Fruit fly (Drosophila melanogaster) whole organism, embryonic: ENCODE data around the gene CG4020.

Experiments
- Adf1 ChIP-seq: fragments of 200-800 bp; sonication (Bioruptor generic); IDR thresholded peaks from 2 replicates; pipeline ENCODE4 v1.3.6; 2022; ENCODE audit warnings: missing biosample characterization, missing genetic modification characterization
- Aef1 ChIP-seq: fragments of 200-800 bp; sonication (Bioruptor generic); IDR thresholded peaks from 3 replicates; pipeline ENCODE4 v1.3.6; 2022; ENCODE audit warnings: missing biosample characterization, missing genetic modification characterization
- B-H1 ChIP-seq: fragments of 200-800 bp; sonication (Bioruptor generic); IDR thresholded peaks from 3 replicates; pipeline ENCODE4 v1.3.6; 2022; ENCODE audit warnings: missing biosample characterization, missing genetic modification characterization
- Bteb2 ChIP-seq: fragments of 200-800 bp; sonication (Bioruptor generic); optimal IDR thresholded peaks from 2 replicates; lab custom pipeline; 2016; ENCODE audit warnings: missing biosample characterization, missing genetic modification characterization
- CG11695 ChIP-seq: fragments of 200-800 bp; sonication (Bioruptor generic); IDR thresholded peaks from 3 replicates; pipeline ENCODE4 v1.3.6; 2022; ENCODE audit warnings: missing biosample characterization, missing genetic modification characterization
- CG12155 ChIP-seq: fragments of 200-800 bp; sonication (Bioruptor generic); optimal IDR thresholded peaks from 3 replicates; lab custom pipeline; 2016; ENCODE audit warnings: missing biosample characterization, missing genetic modification characterization
- CG12219 ChIP-seq: fragments of 200-800 bp; sonication (Bioruptor generic); optimal IDR thresholded peaks from 3 replicates; lab custom pipeline; 2018; ENCODE audit warnings: missing biosample characterization, mild to moderate bottlenecking, missing genetic modification characterization
- CG1233 ChIP-seq: fragments of 200-800 bp; sonication (Bioruptor generic); optimal IDR thresholded peaks from 4 replicates; lab custom pipeline; 2018; ENCODE audit warnings: missing biosample characterization, mild to moderate bottlenecking, missing genetic modification characterization
- CG12391 ChIP-seq: fragments of 200-800 bp; sonication (Bioruptor generic); optimal IDR thresholded peaks from 3 replicates; lab custom pipeline; 2018; ENCODE audit warnings: missing biosample characterization, mild to moderate bottlenecking, missing genetic modification characterization, moderate library complexity
- CG12769 ChIP-seq: fragments of 200-800 bp; sonication (Bioruptor generic); optimal IDR thresholded peaks from 2 replicates; lab custom pipeline; 2019; ENCODE audit warnings: missing biosample characterization, mild to moderate bottlenecking, missing genetic modification characterization, moderate library complexity
- CG13123 ChIP-seq: fragments of 200-800 bp; sonication (Bioruptor generic); optimal IDR thresholded peaks from 2 replicates; lab custom pipeline; 2016; ENCODE audit warnings: missing biosample characterization, missing genetic modification characterization
- CG15514 ChIP-seq: fragments of 200-800 bp; sonication (Bioruptor generic); optimal IDR thresholded peaks from 3 replicates; lab custom pipeline; 2017; ENCODE audit warnings: missing biosample characterization, missing genetic modification characterization, mild to moderate bottlenecking, moderate library complexity, missing genetic modification reagents
- CG1602 ChIP-seq: fragments of 200-800 bp; sonication (Bioruptor generic); optimal IDR thresholded peaks from 3 replicates; lab custom pipeline; 2016; ENCODE audit warnings: missing biosample characterization, missing genetic modification characterization
- CG16779 ChIP-seq: fragments of 200-800 bp; sonication (Bioruptor generic); IDR thresholded peaks from 2 replicates; pipeline ENCODE4 v1.3.6; 2022; ENCODE audit warnings: missing biosample characterization, missing genetic modification characterization
- CG16815 ChIP-seq: fragments of 200-800 bp; sonication (Bioruptor generic); optimal IDR thresholded peaks from 3 replicates; lab custom pipeline; 2017; ENCODE audit warnings: missing biosample characterization, mild to moderate bottlenecking, missing genetic modification characterization
- CG16863 ChIP-seq: fragments of 200-800 bp; sonication (Bioruptor generic); optimal IDR thresholded peaks from 3 replicates; lab custom pipeline; 2016; ENCODE audit warnings: missing biosample characterization, missing genetic modification characterization
- CG17568 ChIP-seq: fragments of 200-800 bp; sonication (Bioruptor generic); optimal IDR thresholded peaks from 2 replicates; lab custom pipeline; 2018; ENCODE audit warnings: missing biosample characterization, mild to moderate bottlenecking, missing genetic modification characterization, moderate library complexity
- CG1792 ChIP-seq: fragments of 200-800 bp; sonication (Bioruptor generic); optimal IDR thresholded peaks from 2 replicates; lab custom pipeline; 2016; ENCODE audit warnings: missing biosample characterization, missing genetic modification characterization
- CG31224 ChIP-seq: fragments of 200-800 bp; sonication (Bioruptor generic); IDR thresholded peaks from 2 replicates; pipeline ENCODE4 v1.3.6; 2022; ENCODE audit warnings: missing biosample characterization, missing genetic modification characterization
- CG32772 ChIP-seq: fragments of 200-800 bp; sonication (Bioruptor generic); IDR thresholded peaks from 2 replicates; pipeline ENCODE4 v1.3.6; 2022; ENCODE audit warnings: missing biosample characterization, missing genetic modification characterization
- CG6175 ChIP-seq: fragments of 200-800 bp; sonication (Bioruptor generic); IDR thresholded peaks from 3 replicates; pipeline ENCODE4 v1.3.6; 2022; ENCODE audit warnings: missing biosample characterization, missing genetic modification characterization
- CG6765 ChIP-seq: fragments of 200-800 bp; sonication (Bioruptor generic); optimal IDR thresholded peaks from 3 replicates; lab custom pipeline; 2017; ENCODE audit warnings: missing biosample characterization, mild to moderate bottlenecking, missing genetic modification characterization
- CG7786 ChIP-seq: fragments of 200-800 bp; sonication (Bioruptor generic); optimal IDR thresholded peaks from 2 replicates; lab custom pipeline; 2016; ENCODE audit warnings: missing biosample characterization, missing genetic modification characterization
- CG8089 ChIP-seq: fragments of 200-800 bp; sonication (Bioruptor generic); optimal IDR thresholded peaks from 3 replicates; lab custom pipeline; 2016; ENCODE audit warnings: missing biosample characterization, missing genetic modification characterization
- CG8388 ChIP-seq: fragments of 200-800 bp; sonication (Bioruptor generic); optimal IDR thresholded peaks from 2 replicates; lab custom pipeline; 2019; ENCODE audit warnings: missing biosample characterization, mild to moderate bottlenecking, missing genetic modification characterization, moderate library complexity
- CG8765 ChIP-seq: fragments of 200-800 bp; sonication (Bioruptor generic); IDR thresholded peaks from 2 replicates; pipeline ENCODE4 v1.3.6; 2022; ENCODE audit warnings: missing biosample characterization, missing genetic modification characterization
- Chrac-16 ChIP-seq: fragments of 200-800 bp; sonication (Bioruptor generic); optimal IDR thresholded peaks from 3 replicates; lab custom pipeline; 2016; ENCODE audit warnings: missing biosample characterization, missing genetic modification characterization
- Dfd ChIP-seq, 2 experiments: fragments of >200 bp; optimal IDR thresholded peaks; 2 replicates each; lab custom pipeline; 2017; ENCODE audit warnings: missing biosample characterization in 2 of 2, missing genetic modification characterization in 2 of 2
- ERR ChIP-seq: fragments of 200-800 bp; sonication (Bioruptor generic); optimal IDR thresholded peaks from 2 replicates; lab custom pipeline; 2016; ENCODE audit warnings: missing biosample characterization, missing genetic modification characterization
- HLH3B ChIP-seq: fragments of 200-800 bp; sonication (Bioruptor generic); IDR thresholded peaks from 2 replicates; pipeline ENCODE4 v1.3.6; 2022; ENCODE audit warnings: missing biosample characterization, missing genetic modification characterization
- HmgD ChIP-seq: fragments of 200-800 bp; sonication (Bioruptor generic); optimal IDR thresholded peaks from 3 replicates; lab custom pipeline; 2016; ENCODE audit warnings: missing biosample characterization, missing genetic modification characterization
- Optix ChIP-seq: fragments of 200-800 bp; sonication (Bioruptor generic); IDR thresholded peaks from 3 replicates; pipeline ENCODE4 v1.3.6; 2022; ENCODE audit warnings: missing biosample characterization, missing genetic modification characterization
- Stat92E ChIP-seq, 3 experiments: fragments of >200 bp in 2 of 3; fragments of 200-800 bp in 1 of 3; sonication (Bioruptor generic) in 1 of 3; optimal IDR thresholded peaks; 2 replicates each; lab custom pipeline; 2017 to 2019; ENCODE audit warnings: missing biosample characterization in 3 of 3, missing genetic modification characterization in 3 of 3, mild to moderate bottlenecking in 1 of 3, moderate library complexity in 1 of 3
- Tbp ChIP-seq: fragments of >200 bp; optimal IDR thresholded peaks from 2 replicates; lab custom pipeline; 2018; ENCODE audit warnings: missing biosample characterization, missing genetic modification characterization
- Trl ChIP-seq, 3 experiments: fragments of >200 bp in 2 of 3; fragments of 200-800 bp in 1 of 3; sonication (Bioruptor generic) in 1 of 3; optimal IDR thresholded peaks; 2 replicates in 1 of 3; 3 replicates in 2 of 3; lab custom pipeline; 2016 to 2017; ENCODE audit warnings: missing biosample characterization in 1 of 3, missing genetic modification characterization in 1 of 3
- ab ChIP-seq: fragments of 200-800 bp; sonication (Bioruptor generic); optimal IDR thresholded peaks from 2 replicates; lab custom pipeline; 2016; ENCODE audit warnings: missing biosample characterization, missing genetic modification characterization
- chn ChIP-seq: fragments of 200-800 bp; sonication (Bioruptor generic); optimal IDR thresholded peaks from 2 replicates; lab custom pipeline; 2016; ENCODE audit warnings: missing biosample characterization, missing genetic modification characterization
- danr ChIP-seq: fragments of 200-800 bp; sonication (Bioruptor generic); IDR thresholded peaks from 2 replicates; pipeline ENCODE4 v1.3.6; 2022; ENCODE audit warnings: missing biosample characterization, missing genetic modification characterization
- dati ChIP-seq: fragments of 200-800 bp; sonication (Bioruptor generic); IDR thresholded peaks from 2 replicates; pipeline ENCODE4 v1.3.6; 2022; ENCODE audit warnings: missing biosample characterization, missing genetic modification characterization
- esg ChIP-seq: fragments of 200-800 bp; sonication (Bioruptor generic); conservative IDR thresholded peaks from 2 replicates; pipeline ENCODE4 v1.3.6; 2022; ENCODE audit warnings: missing biosample characterization, missing genetic modification characterization
- grau ChIP-seq: fragments of 200-800 bp; optimal IDR thresholded peaks from 3 replicates; lab custom pipeline; 2019; ENCODE audit warnings: missing biosample characterization, mild to moderate bottlenecking, missing genetic modification characterization, moderate library complexity
- h ChIP-seq: fragments of >200 bp; optimal IDR thresholded peaks from 2 replicates; lab custom pipeline; 2017
- klu ChIP-seq: fragments of 200-800 bp; sonication (Bioruptor generic); IDR thresholded peaks from 2 replicates; pipeline ENCODE4 v1.3.6; 2022; ENCODE audit warnings: missing biosample characterization, missing genetic modification characterization
- lab ChIP-seq: fragments of 200-800 bp; sonication (Bioruptor generic); optimal IDR thresholded peaks from 3 replicates; lab custom pipeline; 2017; ENCODE audit warnings: missing biosample characterization, missing genetic modification characterization, mild to moderate bottlenecking, moderate library complexity, missing genetic modification reagents
- lov ChIP-seq, 2 experiments: fragments of 200-800 bp in 1 of 2; fragments of >200 bp in 1 of 2; sonication (Bioruptor generic) in 1 of 2; IDR thresholded peaks in 1 of 2; optimal IDR thresholded peaks in 1 of 2; 2 replicates in 1 of 2; 3 replicates in 1 of 2; pipeline versions ENCODE4 v1.3.6 to Lab custom; 2017 to 2022; ENCODE audit warnings: missing biosample characterization in 1 of 2, missing genetic modification characterization in 1 of 2
- mam ChIP-seq: fragments of 200-800 bp; sonication (Bioruptor generic); optimal IDR thresholded peaks from 3 replicates; lab custom pipeline; 2016; ENCODE audit warnings: missing biosample characterization, missing genetic modification characterization
- pita ChIP-seq: fragments of 200-800 bp; sonication (Bioruptor generic); optimal IDR thresholded peaks from 2 replicates; lab custom pipeline; 2017; ENCODE audit warnings: missing biosample characterization, mild to moderate bottlenecking, missing genetic modification characterization
- so ChIP-seq: fragments of 200-800 bp; sonication (Bioruptor generic); IDR thresholded peaks from 3 replicates; pipeline ENCODE4 v1.3.6; 2022; ENCODE audit warnings: missing biosample characterization, missing genetic modification characterization
- z ChIP-seq: fragments of 200-800 bp; sonication (Bioruptor generic); IDR thresholded peaks from 3 replicates; pipeline ENCODE4 v1.3.6; 2022; ENCODE audit warnings: missing biosample characterization, missing genetic modification characterization

Gene CG4020

DNA sequence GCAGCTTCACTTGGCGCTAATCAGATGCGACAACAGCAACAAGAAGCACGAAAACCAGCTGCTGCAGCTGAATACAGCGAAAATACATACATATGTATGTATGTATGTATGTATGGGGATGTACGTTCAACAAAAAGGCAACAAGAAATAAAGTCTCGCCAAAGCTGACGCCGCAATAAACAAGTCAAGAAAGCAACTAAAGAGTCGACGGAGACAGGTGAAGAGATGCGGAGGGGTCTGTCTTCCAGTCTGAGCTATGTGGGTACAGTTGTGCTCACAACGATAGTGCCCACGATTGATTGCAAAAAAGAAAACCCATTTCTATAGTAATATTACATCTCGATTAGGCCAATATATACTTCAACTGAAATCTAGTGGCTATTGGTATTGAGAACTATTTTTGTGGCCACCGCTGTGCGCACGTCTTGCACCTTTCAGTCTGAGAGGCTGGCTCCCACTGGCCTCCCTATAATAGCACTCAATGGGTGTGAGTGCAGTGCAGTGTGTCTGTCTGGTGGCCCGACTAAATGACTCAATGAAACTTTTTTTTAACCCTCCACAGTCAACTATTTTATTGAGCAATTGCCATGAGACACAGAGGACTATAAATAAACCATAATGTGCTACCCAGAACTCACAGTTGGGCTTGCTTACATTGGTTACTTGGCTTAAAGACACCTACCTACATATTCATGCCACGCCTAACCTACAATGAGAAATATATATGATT lies 9.6 kb upstream of the CG4020 start (continued):
- TF ChIP-seq Bteb2 (GFP tag; lab: Kevin White, UChicago) (peak; percentile 77), CG1602 (GFP tag; lab: Kevin White, UChicago) (peak; percentile 83), esg (GFP tag; lab: Robert Waterston, UW) (peak; percentile 91), CG8388 (GFP tag; lab: Kevin White, UChicago) (peak; percentile 89), CG6175 (peak; percentile 71; the same call in 2 of the 3 replicates), CG16815 (GFP tag; lab: Kevin White, UChicago) (peak; percentile 81), ERR (GFP tag; lab: Kevin White, UChicago) (peak; percentile 81), CG11695 (GFP tag; lab: Robert Waterston, UW) (peak; percentile 90), dati (GFP tag; lab: Robert Waterston, UW) (peak; percentile 94), Dfd (GFP tag; optimal IDR thresholded peaks at IDR 0.05; lab: Kevin White, UChicago) (no peak), Optix (GFP tag; lab: Robert Waterston, UW) (peak; percentile 95), chn (peak; percentile 88), Aef1 (GFP tag; lab: Robert Waterston, UW) (peak; percentile 86), CG8765 (GFP tag; lab: Robert Waterston, UW) (peak; percentile 69), z (GFP tag; lab: Robert Waterston, UW) (peak; percentile 88; the same call in 2 of the 3 replicates), grau (tag; lab: Kevin White, UChicago) (peak; percentile 79), klu (GFP tag; lab: Robert Waterston, UW) (peak; percentile 74), ab (GFP tag; lab: Kevin White, UChicago) (peak; percentile 71), pita (GFP tag; lab: Kevin White, UChicago) (no peak), Chrac-16 (GFP tag; lab: Kevin White, UChicago) (peak; percentile 88), HLH3B (peak; percentile 93), Adf1 (0 out of 2 replicates have a peak, but pooled peaks have one; percentile 11), CG8089 (GFP tag; lab: Kevin White, UChicago) (peak; percentile 88), CG12769 (tag; lab: Kevin White, UChicago) (peak; percentile 92), B-H1 (GFP tag; lab: Robert Waterston, UW) (peak; percentile 91), CG16863 (GFP tag; lab: Kevin White, UChicago) (peak; percentile 92), CG1233 (GFP tag; lab: Kevin White, UChicago) (peak; percentile 83), lov (optimal IDR thresholded peaks at IDR 0.05; lab: Kevin White, UChicago) (no peak), lov (GFP tag; IDR thresholded peaks at IDR 0.05; lab: Robert Waterston, UW) (peak; percentile 95), Tbp (GFP tag; lab: Kevin White, UChicago) (no peak), CG15514 (GFP tag; lab: Kevin White, UChicago) (peak; percentile 57), danr (peak; percentile 75), CG13123 (GFP tag; lab: Kevin White, UChicago) (peak; percentile 83), HmgD (GFP tag; lab: Kevin White, UChicago) (peak; percentile 77), CG1792 (GFP tag; lab: Kevin White, UChicago) (peak; percentile 85), mam (peak; percentile 86), CG12219 (GFP tag; lab: Kevin White, UChicago) (peak; percentile 90), CG12391 (tag; lab: Kevin White, UChicago) (peak; percentile 88), CG17568 (peak; percentile 62), CG12155 (GFP tag; lab: Kevin White, UChicago) (peak; percentile 75), CG16779 (GFP tag; lab: Robert Waterston, UW) (peak; percentile 71; the same call in 1 of the 2 replicates), so (GFP tag; lab: Robert Waterston, UW) (peak; percentile 90), Stat92E (GFP tag; optimal IDR thresholded peaks at IDR 0.05; lab: Kevin White, UChicago) (peak in 1 of 3 experiments; percentile 59), Trl (optimal IDR thresholded peaks at IDR 0.05; lab: Kevin White, UChicago) (no peak), Trl (GFP tag; optimal IDR thresholded peaks at IDR 0.05; lab: Kevin White, UChicago) (peak; percentile 84), CG6765 (GFP tag; lab: Kevin White, UChicago) (peak; percentile 29), h (lab: Kevin White, UChicago) (no peak), CG31224 (GFP tag; lab: Robert Waterston, UW) (peak; percentile 79), lab (GFP tag; lab: Kevin White, UChicago) (peak; percentile 93), CG7786 (GFP tag; lab: Kevin White, UChicago) (peak; percentile 88), CG32772 (GFP tag; lab: Robert Waterston, UW) (peak; percentile 93)
